Worm (Caenorhabditis elegans) whole organism, late embryonic: Measurements from ENCODE around the gene mek-1.

Experiments
- C08G9.2 ChIP-seq: sonication (generic microtip); optimal IDR thresholded peaks from 2 replicates; lab custom pipeline; 2016; ENCODE audit warnings: mild to moderate bottlenecking, missing genetic modification characterization, moderate library complexity, missing compliant biosample characterization
- C38D4.7 ChIP-seq: fragments of 200-800 bp; sonication (Bioruptor generic); optimal IDR thresholded peaks from 2 replicates; lab custom pipeline; 2018; ENCODE audit warnings: mild to moderate bottlenecking, missing genetic modification characterization, moderate library complexity, missing compliant biosample characterization
- F13H6.1 ChIP-seq: sonication (generic microtip); optimal IDR thresholded peaks from 2 replicates; lab custom pipeline; 2016; ENCODE audit warnings: missing genetic modification characterization, missing compliant biosample characterization
- ama-1 ChIP-seq: fragments of 150-350 bp; optimal IDR thresholded peaks from 2 replicates; lab custom pipeline; 2014
- ceh-18 ChIP-seq: sonication (generic microtip); optimal IDR thresholded peaks from 2 replicates; lab custom pipeline; 2016; ENCODE audit warnings: missing genetic modification characterization, missing compliant biosample characterization
- ceh-19 ChIP-seq: fragments of 200-800 bp; sonication (Bioruptor generic); optimal IDR thresholded peaks from 2 replicates; lab custom pipeline; 2018; ENCODE audit warnings: mild to moderate bottlenecking, missing genetic modification characterization, missing compliant biosample characterization
- ceh-24 ChIP-seq: sonication (generic microtip); optimal IDR thresholded peaks from 2 replicates; lab custom pipeline; 2016; ENCODE audit warnings: mild to moderate bottlenecking, missing genetic modification characterization, missing compliant biosample characterization
- ceh-30 ChIP-seq: fragments of 150-350 bp; optimal IDR thresholded peaks from 2 replicates; lab custom pipeline; 2014; ENCODE audit warnings: missing biosample characterization, missing genetic modification characterization
- ceh-31 ChIP-seq: sonication (generic microtip); optimal IDR thresholded peaks from 2 replicates; lab custom pipeline; 2016; ENCODE audit warnings: missing genetic modification characterization, missing compliant biosample characterization
- ceh-34 ChIP-seq: sonication (generic microtip); optimal IDR thresholded peaks from 2 replicates; lab custom pipeline; 2016; ENCODE audit warnings: mild to moderate bottlenecking, missing genetic modification characterization, missing compliant biosample characterization
- ceh-6 ChIP-seq: fragments of 200-800 bp; sonication (Bioruptor generic); optimal IDR thresholded peaks from 2 replicates; lab custom pipeline; 2018; ENCODE audit warnings: mild to moderate bottlenecking, missing genetic modification characterization, missing compliant biosample characterization
- ceh-9 ChIP-seq: sonication (generic microtip); optimal IDR thresholded peaks from 2 replicates; lab custom pipeline; 2016; ENCODE audit warnings: mild to moderate bottlenecking, missing genetic modification characterization, inconsistent platforms, missing compliant biosample characterization
- che-1 ChIP-seq: sonication (generic microtip); optimal IDR thresholded peaks from 2 replicates; lab custom pipeline; 2016; ENCODE audit warnings: mild to moderate bottlenecking, missing genetic modification characterization, missing compliant biosample characterization
- dve-1 ChIP-seq: sonication (generic microtip); optimal IDR thresholded peaks from 2 replicates; lab custom pipeline; 2017; ENCODE audit warnings: antibody characterized with exemption, mild to moderate bottlenecking, missing genetic modification characterization, missing compliant biosample characterization
- elt-2 ChIP-seq: sonication (generic microtip); optimal IDR thresholded peaks from 2 replicates; lab custom pipeline; 2016; ENCODE audit warnings: missing genetic modification reagents, missing genetic modification characterization, missing compliant biosample characterization
- ets-4 ChIP-seq: sonication (generic microtip); optimal IDR thresholded peaks from 2 replicates; lab custom pipeline; 2016; ENCODE audit warnings: missing genetic modification characterization, missing compliant biosample characterization
- eyg-1 ChIP-seq: sonication (generic microtip); optimal IDR thresholded peaks from 2 replicates; lab custom pipeline; 2016; ENCODE audit warnings: missing genotype, missing genetic modification characterization, missing compliant biosample characterization
- fax-1 ChIP-seq: sonication (generic microtip); optimal IDR thresholded peaks from 2 replicates; lab custom pipeline; 2016; ENCODE audit warnings: missing genotype, missing genetic modification characterization, missing compliant biosample characterization
- hlh-15 ChIP-seq: sonication (generic microtip); optimal IDR thresholded peaks from 2 replicates; lab custom pipeline; 2016; ENCODE audit warnings: missing genetic modification characterization, missing compliant biosample characterization
- hlh-6 ChIP-seq: sonication (generic microtip); optimal IDR thresholded peaks from 2 replicates; lab custom pipeline; 2016; ENCODE audit warnings: missing genotype, missing genetic modification characterization, missing compliant biosample characterization
- hlh-8 ChIP-seq: sonication (generic microtip); optimal IDR thresholded peaks from 2 replicates; lab custom pipeline; 2016; ENCODE audit warnings: missing genotype, missing genetic modification characterization, missing compliant biosample characterization
- lin-11 ChIP-seq: fragments of 200-800 bp; sonication (Bioruptor generic); optimal IDR thresholded peaks from 2 replicates; lab custom pipeline; 2018; ENCODE audit warnings: mild to moderate bottlenecking, missing genetic modification characterization, missing compliant biosample characterization
- madf-2 ChIP-seq: sonication (generic microtip); optimal IDR thresholded peaks from 2 replicates; lab custom pipeline; 2017; ENCODE audit warnings: missing genetic modification characterization, missing compliant biosample characterization
- nfya-1 ChIP-seq: sonication (generic microtip); optimal IDR thresholded peaks from 2 replicates; lab custom pipeline; 2017; ENCODE audit warnings: missing genetic modification characterization, mild to moderate bottlenecking, missing compliant biosample characterization, antibody characterized with exemption, moderate library complexity
- npax-4 ChIP-seq: sonication (generic microtip); optimal IDR thresholded peaks from 2 replicates; lab custom pipeline; 2016; ENCODE audit warnings: missing genetic modification characterization, missing compliant biosample characterization
- pha-4 ChIP-seq: fragments of 150-350 bp; optimal IDR thresholded peaks from 2 replicates; lab custom pipeline; 2018; ENCODE audit warnings: missing biosample characterization, missing genetic modification reagents, missing genetic modification characterization
- pqm-1 ChIP-seq: sonication (generic microtip); optimal IDR thresholded peaks from 2 replicates; lab custom pipeline; 2016; ENCODE audit warnings: missing genetic modification characterization, missing compliant biosample characterization
- pros-1 ChIP-seq: fragments of 150-350 bp; optimal IDR thresholded peaks from 2 replicates; lab custom pipeline; 2014; ENCODE audit warnings: missing biosample characterization, missing genetic modification reagents, missing genetic modification characterization
- ref-2 ChIP-seq: sonication (generic microtip); optimal IDR thresholded peaks from 2 replicates; lab custom pipeline; 2016; ENCODE audit warnings: missing genetic modification characterization, missing compliant biosample characterization
- rnt-1 ChIP-seq: sonication (generic microtip); optimal IDR thresholded peaks from 2 replicates; lab custom pipeline; 2016; ENCODE audit warnings: missing genetic modification characterization, missing compliant biosample characterization
- sox-2 ChIP-seq: fragments of 200-800 bp; sonication (Bioruptor generic); IDR thresholded peaks from 2 replicates; pipeline ENCODE4 v1.3.6; 2022; ENCODE audit warnings: missing genetic modification reagents, missing genetic modification characterization, missing compliant biosample characterization
- sox-4 ChIP-seq: sonication (generic microtip); optimal IDR thresholded peaks from 2 replicates; lab custom pipeline; 2017; ENCODE audit warnings: mild to moderate bottlenecking, missing genetic modification characterization, inconsistent platforms, missing compliant biosample characterization
- tbx-2 ChIP-seq: sonication (generic microtip); optimal IDR thresholded peaks from 2 replicates; lab custom pipeline; 2016; ENCODE audit warnings: missing genetic modification characterization, missing compliant biosample characterization
- unc-3 ChIP-seq, 2 experiments: fragments of 200-800 bp in 1 of 2; sonication (Bioruptor generic) in 1 of 2; sonication (generic microtip) in 1 of 2; conservative IDR thresholded peaks in 1 of 2; optimal IDR thresholded peaks in 1 of 2; 2 replicates each; pipeline versions ENCODE4 v1.3.6 to Lab custom; 2016 to 2022; ENCODE audit warnings: missing compliant biosample characterization in 2 of 2, missing genetic modification characterization in 2 of 2, missing genetic modification reagents in 1 of 2
- unc-42 ChIP-seq: sonication (generic microtip); optimal IDR thresholded peaks from 2 replicates; lab custom pipeline; 2016; ENCODE audit warnings: missing genotype, missing genetic modification characterization, missing compliant biosample characterization
- unc-55 ChIP-seq: sonication (generic microtip); optimal IDR thresholded peaks from 2 replicates; lab custom pipeline; 2017; ENCODE audit warnings: missing biosample characterization, missing genetic modification reagents, missing genetic modification characterization
- unc-86 ChIP-seq: sonication (generic microtip); optimal IDR thresholded peaks from 2 replicates; lab custom pipeline; 2016; ENCODE audit warnings: missing genetic modification characterization, missing compliant biosample characterization

mek-1 gene

DNA sequence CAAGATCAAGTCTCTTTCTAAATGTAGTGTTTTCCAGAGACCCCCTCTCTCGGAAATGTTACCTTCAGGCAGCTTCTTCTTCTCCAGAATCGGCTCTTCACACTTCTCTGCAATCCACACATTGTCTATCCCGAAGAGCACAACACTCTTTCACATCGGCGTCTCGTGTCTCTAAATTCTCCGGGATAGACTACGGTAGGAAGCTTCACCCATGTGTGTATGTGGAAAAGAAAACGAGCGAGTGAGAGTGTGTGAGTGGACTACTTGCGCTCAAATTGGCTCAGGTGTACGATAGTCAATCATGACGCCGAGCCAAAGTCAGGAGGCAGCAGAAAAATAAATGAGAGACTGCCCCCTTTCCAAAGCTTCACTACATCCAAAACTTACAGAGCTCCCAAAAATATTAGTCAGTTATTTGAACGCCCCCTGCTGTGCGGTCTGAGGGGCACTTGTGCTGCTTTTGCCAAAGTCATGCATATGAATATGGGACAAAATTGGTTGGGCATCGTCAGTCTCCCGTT, 21.8 kb upstream of the mek-1 start:
- TF ChIP-seq ceh-31 (tag; lab: Kevin White, UChicago), result peak; percentile 41
- no peak for TF ChIP-seq unc-86 (tag; lab: Kevin White, UChicago)
- peak; percentile 48 for TF ChIP-seq ref-2 (tag; lab: Kevin White, UChicago)
- peak; percentile 3 for TF ChIP-seq C38D4.7
- TF ChIP-seq, all 69 proteins: peak for 3

DNA sequence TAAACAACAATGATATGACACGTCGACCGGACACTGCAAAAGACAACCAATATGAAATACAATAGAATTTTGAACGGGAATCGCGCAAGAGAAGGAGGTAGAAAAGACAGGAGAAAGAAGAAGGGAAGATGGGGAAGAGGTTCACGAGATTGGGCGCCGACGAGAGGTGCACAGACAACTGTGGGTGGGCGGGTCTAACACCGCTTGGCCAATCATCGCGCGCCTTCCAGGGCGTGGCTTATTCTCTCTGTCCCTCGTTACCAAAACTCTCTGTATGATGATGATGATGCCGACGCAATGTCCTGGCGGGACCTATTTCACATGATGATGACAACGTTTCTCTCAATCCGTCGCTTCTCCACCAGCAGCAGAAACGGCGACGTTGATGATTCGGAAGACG, 18.5 kb upstream of the mek-1 start:
- TF ChIP-seq dve-1 (tag; lab: Kevin White, UChicago) (no peak), npax-4 (tag; lab: Kevin White, UChicago) (no peak), ref-2 (tag; lab: Kevin White, UChicago) (peak; percentile 47), ceh-34 (peak; percentile 2), nfya-1 (tag; lab: Kevin White, UChicago) (peak; percentile 93), ceh-31 (tag; lab: Kevin White, UChicago) (peak; percentile 67), hlh-6 (tag; lab: Kevin White, UChicago) (peak; percentile 19)
- TF ChIP-seq, all 69 proteins: peak for 5

DNA sequence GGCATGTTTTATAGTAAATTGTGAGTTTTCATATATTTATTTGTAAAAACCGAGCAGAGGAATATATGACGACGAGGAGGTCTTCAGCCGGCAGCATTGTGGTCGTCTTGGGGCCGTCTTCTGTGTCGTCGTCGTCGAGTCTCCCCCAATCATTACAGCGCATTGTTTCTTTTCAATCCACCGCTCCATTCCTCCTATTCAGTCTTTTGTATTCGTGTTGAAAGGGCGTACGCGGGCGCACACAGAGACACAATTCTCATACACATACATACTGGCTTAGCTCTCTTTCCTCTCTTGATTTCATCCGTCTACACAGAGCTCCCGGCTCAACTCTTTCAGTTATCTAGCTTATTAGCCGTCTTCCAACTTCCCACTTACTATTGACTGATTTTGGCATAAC, 15.4 kb upstream of the mek-1 start, which contains the start of gene sox-2:
TSS of gene sox-2 (minus strand) at position 100 of the 400 bp plus-strand sequence.
- TF ChIP-seq sox-2 (GFP tag; lab: Robert Waterston, UW) (peak; percentile 69), ceh-31 (tag; lab: Kevin White, UChicago) (peak; percentile 51), sox-4 (tag; lab: Kevin White, UChicago) (no peak), ref-2 (tag; lab: Kevin White, UChicago) (peak; percentile 4)

DNA sequence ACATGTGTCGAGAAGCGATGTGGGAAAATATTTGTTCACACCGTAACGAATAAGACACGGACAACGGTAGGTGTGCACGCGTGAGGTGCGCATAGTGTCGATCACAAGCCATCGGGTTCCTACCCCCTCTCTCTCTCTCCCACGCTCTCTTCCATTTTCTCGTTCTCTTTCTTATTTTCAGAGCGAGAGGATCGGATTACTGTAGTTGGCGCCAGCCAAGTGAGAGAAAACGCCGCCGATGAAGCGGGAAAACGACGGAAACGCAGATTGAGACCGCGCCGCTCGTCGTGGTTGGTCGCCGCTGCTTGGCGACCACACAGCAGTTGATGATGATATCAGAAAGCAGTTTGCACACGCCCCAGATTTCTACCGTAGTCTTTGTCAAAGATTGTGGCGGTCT, 14.7 kb upstream of the mek-1 start:
- TF ChIP-seq nfya-1 (tag; lab: Kevin White, UChicago) (peak; percentile 47), fax-1 (tag; lab: Kevin White, UChicago) (no peak), ceh-34 (peak; percentile 48)

DNA sequence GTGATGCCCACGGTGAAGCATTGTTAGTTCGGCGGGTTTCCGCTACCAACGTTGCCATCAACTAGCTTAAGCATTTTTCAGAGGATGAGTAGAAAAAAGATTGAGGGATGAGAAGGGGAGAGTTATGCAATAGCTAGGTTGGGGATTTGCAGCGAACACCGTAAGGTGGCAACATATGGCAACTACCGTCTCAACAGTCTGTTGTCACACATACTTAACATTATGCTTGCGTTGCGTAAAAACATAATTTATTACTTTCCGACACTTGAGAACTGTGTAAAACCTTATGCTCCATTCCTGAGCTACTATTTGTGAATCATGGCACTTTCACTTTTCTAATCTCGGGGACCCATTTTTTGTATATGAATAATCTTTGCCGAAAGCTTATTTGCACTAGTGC, 12.4 kb upstream of the mek-1 start:
- no peak for TF ChIP-seq hlh-8 (tag; lab: Kevin White, UChicago)
- no peak for TF ChIP-seq pha-4
- no peak for TF ChIP-seq unc-42 (tag; lab: Kevin White, UChicago)
- TF ChIP-seq nfya-1 (tag; lab: Kevin White, UChicago), result no peak
- TF ChIP-seq hlh-15 (tag; lab: Kevin White, UChicago), result no peak
- TF ChIP-seq unc-86 (tag; lab: Kevin White, UChicago), result no peak
- no peak for TF ChIP-seq ets-4 (tag; lab: Kevin White, UChicago)
- no peak for TF ChIP-seq ceh-6
- TF ChIP-seq C08G9.2 (tag; lab: Kevin White, UChicago), result no peak
- no peak for TF ChIP-seq ceh-31 (tag; lab: Kevin White, UChicago)
- TF ChIP-seq pqm-1 (tag; lab: Kevin White, UChicago), result no peak
- no peak for TF ChIP-seq che-1 (tag; lab: Kevin White, UChicago)
- no peak for TF ChIP-seq pros-1 (tag; lab: Kevin White, UChicago)
- TF ChIP-seq madf-2 (tag; lab: Kevin White, UChicago), result no peak
- no peak for TF ChIP-seq eyg-1 (tag; lab: Kevin White, UChicago)
- TF ChIP-seq unc-3 (GFP tag; conservative IDR thresholded peaks at IDR 0.05; lab: Robert Waterston, UW), result no peak
- no peak for TF ChIP-seq unc-3 (tag; optimal IDR thresholded peaks at IDR 0.05; lab: Kevin White, UChicago)
- TF ChIP-seq ceh-9 (tag; lab: Kevin White, UChicago), result no peak

DNA sequence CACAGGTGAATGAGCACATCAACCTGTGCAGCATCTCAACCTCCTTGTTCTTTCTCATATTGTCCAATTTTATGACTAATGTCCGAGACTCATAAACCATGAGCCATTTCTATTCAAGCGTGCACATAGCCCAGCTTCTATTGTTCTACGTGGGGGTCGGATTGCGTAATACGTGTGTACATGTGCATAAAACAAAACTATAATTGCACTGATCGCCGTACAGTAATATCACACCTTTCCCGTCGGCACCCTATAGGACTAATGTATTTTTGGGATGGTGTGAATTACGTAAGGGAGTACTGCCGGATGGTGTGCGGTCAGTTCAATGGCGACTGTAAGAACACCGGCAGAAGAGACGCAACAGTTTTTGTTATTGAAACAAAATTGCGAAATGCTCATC, 9.1 kb upstream of the mek-1 start:
- TF ChIP-seq C08G9.2 (tag; lab: Kevin White, UChicago) (no peak), ceh-31 (tag; lab: Kevin White, UChicago) (peak; percentile 16), ceh-9 (tag; lab: Kevin White, UChicago) (no peak), sox-2 (GFP tag; lab: Robert Waterston, UW) (peak; percentile 77; the same call in 1 of the 2 replicates)
- TF ChIP-seq, all 69 proteins: peak for 2

DNA sequence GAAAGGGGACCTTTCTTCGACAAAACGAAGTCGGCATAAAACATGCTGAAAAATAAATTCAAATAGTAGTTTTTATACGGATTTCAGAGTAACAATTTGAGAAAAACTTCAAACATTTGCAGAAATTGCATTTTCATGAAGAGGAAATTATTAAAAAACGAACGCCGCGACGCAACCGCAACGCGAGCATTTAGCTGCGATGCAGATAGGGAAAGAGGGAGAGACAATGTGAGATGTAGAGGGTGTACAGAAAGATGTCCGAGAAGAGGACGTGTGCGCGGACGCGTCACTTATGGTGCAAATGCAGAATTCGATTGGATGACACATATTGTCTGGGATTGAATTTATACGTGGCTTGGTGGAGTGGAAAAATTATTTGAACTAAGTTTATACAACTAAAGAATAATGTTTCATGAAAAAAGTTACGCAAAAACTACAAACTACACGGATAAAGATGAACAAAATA, 4.0 kb upstream of the mek-1 start, which contains the start of gene coh-1:
TSS of gene coh-1 (minus strand) at position 51 of the 466 bp plus-strand sequence.
- TF ChIP-seq unc-42 (tag; lab: Kevin White, UChicago) (peak; percentile 83), rnt-1 (tag; lab: Kevin White, UChicago) (peak; percentile 54), unc-55 (peak; percentile 21), elt-2 (no peak), ceh-31 (tag; lab: Kevin White, UChicago) (peak; percentile 85), ceh-18 (tag; lab: Kevin White, UChicago) (peak; percentile 24), madf-2 (tag; lab: Kevin White, UChicago) (no peak), ama-1 (lab: Kevin White, UChicago) (no peak), ceh-30 (tag; lab: Kevin White, UChicago) (peak; percentile 2), ceh-34 (peak; percentile 41), ceh-24 (tag; lab: Kevin White, UChicago) (no peak), pros-1 (tag; lab: Kevin White, UChicago) (peak; percentile 50), ceh-19 (GFP tag; lab: Kevin White, UChicago) (no peak), tbx-2 (tag; lab: Kevin White, UChicago) (peak; percentile 43), lin-11 (tag; lab: Kevin White, UChicago) (no peak), nfya-1 (tag; lab: Kevin White, UChicago) (peak; percentile 68), sox-4 (tag; lab: Kevin White, UChicago) (no peak), F13H6.1 (tag; lab: Kevin White, UChicago) (no peak)
